Fruit fly (Drosophila melanogaster) whole organism, embryonic: ENCODE results near the gene CG44362.
A peak's percentile ranks its signal among the peaks of the same experiment; 100 is the strongest.

Experiments used
- Atf6 ChIP-seq: fragments of 200-800 bp; sonication (Bioruptor generic); IDR thresholded peaks from 2 replicates; pipeline ENCODE4 v1.3.6; 2022; ENCODE audit warnings: missing biosample characterization, missing genetic modification characterization
- Bteb2 ChIP-seq: fragments of 200-800 bp; sonication (Bioruptor generic); optimal IDR thresholded peaks from 2 replicates; lab custom pipeline; 2016; ENCODE audit warnings: missing biosample characterization, missing genetic modification characterization
- CG10366 ChIP-seq: fragments of 200-800 bp; sonication (Bioruptor generic); IDR thresholded peaks from 2 replicates; pipeline ENCODE4 v1.3.6; 2022; ENCODE audit warnings: missing biosample characterization, missing genetic modification characterization
- CG10543 ChIP-seq: fragments of 200-800 bp; sonication (Bioruptor generic); optimal IDR thresholded peaks from 3 replicates; lab custom pipeline; 2017; ENCODE audit warnings: missing biosample characterization, mild to moderate bottlenecking, missing genetic modification characterization, moderate library complexity
- CG12104 ChIP-seq: fragments of 200-800 bp; sonication (Bioruptor generic); optimal IDR thresholded peaks from 3 replicates; lab custom pipeline; 2016; ENCODE audit warnings: missing biosample characterization, missing genetic modification characterization
- CG14860 ChIP-seq: fragments of 200-800 bp; sonication (Bioruptor generic); IDR thresholded peaks from 3 replicates; pipeline ENCODE4 v1.3.6; 2022; ENCODE audit warnings: missing biosample characterization, missing genetic modification characterization; ENCODE audit not compliant: partially characterized antibody
- CG1647 ChIP-seq: fragments of 200-800 bp; sonication (Bioruptor generic); optimal IDR thresholded peaks from 3 replicates; lab custom pipeline; 2016; ENCODE audit warnings: missing biosample characterization, missing genetic modification characterization
- CG17328 ChIP-seq: fragments of 200-800 bp; sonication (Bioruptor generic); IDR thresholded peaks from 2 replicates; pipeline ENCODE4 v1.3.6; 2022; ENCODE audit warnings: missing biosample characterization, missing genetic modification characterization
- CG17802 ChIP-seq: fragments of 200-800 bp; sonication (Bioruptor generic); optimal IDR thresholded peaks from 2 replicates; lab custom pipeline; 2018; ENCODE audit warnings: missing biosample characterization, mild to moderate bottlenecking, missing genetic modification characterization, moderate library complexity
- CG17829 ChIP-seq: fragments of 200-800 bp; optimal IDR thresholded peaks from 2 replicates; lab custom pipeline; 2019; ENCODE audit warnings: missing biosample characterization, mild to moderate bottlenecking, missing genetic modification characterization, moderate library complexity
- CG3065 ChIP-seq: fragments of 200-800 bp; sonication (Bioruptor generic); optimal IDR thresholded peaks from 2 replicates; lab custom pipeline; 2016; ENCODE audit warnings: missing biosample characterization, missing genetic modification characterization
- CG42726 ChIP-seq: fragments of 200-800 bp; sonication (Bioruptor generic); IDR thresholded peaks from 2 replicates; pipeline ENCODE4 v1.3.6; 2022; ENCODE audit warnings: missing biosample characterization, missing genetic modification characterization; ENCODE audit not compliant: partially characterized antibody
- CG4328 ChIP-seq: fragments of 200-800 bp; sonication (Bioruptor generic); optimal IDR thresholded peaks from 3 replicates; lab custom pipeline; 2017; ENCODE audit warnings: missing biosample characterization, missing genetic modification reagents, missing genetic modification characterization
- CG4730 ChIP-seq: fragments of 200-800 bp; sonication (Bioruptor generic); IDR thresholded peaks from 2 replicates; pipeline ENCODE4 v1.3.6; 2022; ENCODE audit warnings: missing biosample characterization, missing genetic modification characterization
- CG7745 ChIP-seq: fragments of 200-800 bp; sonication (Bioruptor generic); optimal IDR thresholded peaks from 2 replicates; lab custom pipeline; 2018; ENCODE audit warnings: missing biosample characterization, mild to moderate bottlenecking, missing genetic modification characterization, moderate library complexity
- CG8388 ChIP-seq: fragments of 200-800 bp; sonication (Bioruptor generic); optimal IDR thresholded peaks from 2 replicates; lab custom pipeline; 2019; ENCODE audit warnings: missing biosample characterization, mild to moderate bottlenecking, missing genetic modification characterization, moderate library complexity
- Camta ChIP-seq: fragments of 200-800 bp; sonication (Bioruptor generic); optimal IDR thresholded peaks from 2 replicates; lab custom pipeline; 2016; ENCODE audit warnings: missing biosample characterization, missing genetic modification characterization
- Dad ChIP-seq: fragments of 200-800 bp; sonication (Bioruptor generic); optimal IDR thresholded peaks from 3 replicates; lab custom pipeline; 2016; ENCODE audit warnings: missing biosample characterization, missing genetic modification characterization
- Doc2 ChIP-seq: fragments of 200-800 bp; sonication (Bioruptor generic); IDR thresholded peaks from 2 replicates; pipeline ENCODE4 v1.3.6; 2022; ENCODE audit warnings: missing biosample characterization, missing genetic modification characterization
- Dref ChIP-seq: fragments of 200-800 bp; sonication (Bioruptor generic); IDR thresholded peaks from 2 replicates; pipeline ENCODE4 v1.3.6; 2022; ENCODE audit warnings: missing biosample characterization, missing genetic modification characterization
- Eip74EF ChIP-seq, 2 experiments: fragments of 200-800 bp in 1 of 2; fragments of >200 bp in 1 of 2; sonication (Bioruptor generic) in 1 of 2; optimal IDR thresholded peaks; 2 replicates each; lab custom pipeline; 2017 to 2019; ENCODE audit warnings: missing biosample characterization in 2 of 2, missing genetic modification characterization in 2 of 2, mild to moderate bottlenecking in 1 of 2, moderate library complexity in 1 of 2
- Gug ChIP-seq: fragments of 200-800 bp; sonication (Bioruptor generic); IDR thresholded peaks from 4 replicates; pipeline ENCODE4 v1.3.6; 2022; ENCODE audit warnings: missing biosample characterization, missing genetic modification characterization
- HLH4C ChIP-seq: fragments of 200-800 bp; sonication (Bioruptor generic); IDR thresholded peaks from 3 replicates; pipeline ENCODE4 v1.3.6; 2022; ENCODE audit warnings: missing biosample characterization, missing genetic modification characterization; ENCODE audit not compliant: partially characterized antibody
- Hr51 ChIP-seq, 2 experiments: fragments of 200-800 bp; sonication (Bioruptor generic); optimal IDR thresholded peaks; 2 replicates in 1 of 2; 3 replicates in 1 of 2; lab custom pipeline; 2016 to 2018; ENCODE audit warnings: missing biosample characterization in 2 of 2, missing genetic modification characterization in 2 of 2, mild to moderate bottlenecking in 1 of 2, moderate library complexity in 1 of 2
- Jarid2 ChIP-seq: fragments of 200-800 bp; sonication (Bioruptor generic); optimal IDR thresholded peaks from 3 replicates; lab custom pipeline; 2017; ENCODE audit warnings: mild to moderate bottlenecking, missing biosample characterization, missing genetic modification reagents, missing genetic modification characterization
- Nf-YB ChIP-seq: fragments of 200-800 bp; sonication (Bioruptor generic); optimal IDR thresholded peaks from 3 replicates; lab custom pipeline; 2019; ENCODE audit warnings: missing biosample characterization, mild to moderate bottlenecking, missing genetic modification characterization, moderate library complexity
- Opbp ChIP-seq: fragments of 200-800 bp; sonication (Bioruptor generic); IDR thresholded peaks from 3 replicates; pipeline ENCODE4 v1.3.6; 2022; ENCODE audit warnings: missing biosample characterization, missing genetic modification characterization; ENCODE audit not compliant: partially characterized antibody
- Rx ChIP-seq: fragments of 200-800 bp; sonication (Bioruptor generic); IDR thresholded peaks from 2 replicates; pipeline ENCODE4 v1.3.6; 2022; ENCODE audit warnings: missing biosample characterization, missing genetic modification characterization
- Ssrp ChIP-seq: fragments of 200-800 bp; sonication (Bioruptor generic); optimal IDR thresholded peaks from 2 replicates; lab custom pipeline; 2018; ENCODE audit warnings: missing biosample characterization, mild to moderate bottlenecking, missing genetic modification characterization, moderate library complexity
- bcd ChIP-seq: fragments of 200-800 bp; sonication (Bioruptor generic); optimal IDR thresholded peaks from 2 replicates; lab custom pipeline; 2017; ENCODE audit warnings: missing biosample characterization, mild to moderate bottlenecking, missing genetic modification characterization
- cg ChIP-seq: fragments of 200-800 bp; sonication (Bioruptor generic); optimal IDR thresholded peaks from 3 replicates; lab custom pipeline; 2019; ENCODE audit warnings: missing biosample characterization, mild to moderate bottlenecking, missing genetic modification characterization, moderate library complexity
- chinmo ChIP-seq: fragments of 200-800 bp; sonication (Bioruptor generic); IDR thresholded peaks from 4 replicates; pipeline ENCODE4 v1.3.6; 2022; ENCODE audit warnings: missing biosample characterization, missing genetic modification characterization; ENCODE audit not compliant: partially characterized antibody
- esg ChIP-seq: fragments of 200-800 bp; sonication (Bioruptor generic); conservative IDR thresholded peaks from 2 replicates; pipeline ENCODE4 v1.3.6; 2022; ENCODE audit warnings: missing biosample characterization, missing genetic modification characterization
- exex ChIP-seq: fragments of 200-800 bp; sonication (Bioruptor generic); optimal IDR thresholded peaks from 4 replicates; lab custom pipeline; 2018; ENCODE audit warnings: missing biosample characterization, mild to moderate bottlenecking, missing genetic modification characterization, moderate library complexity
- eyg ChIP-seq: fragments of 200-800 bp; sonication (Bioruptor generic); optimal IDR thresholded peaks from 3 replicates; lab custom pipeline; 2016; ENCODE audit warnings: missing biosample characterization, missing genetic modification characterization
- fru ChIP-seq: fragments of >200 bp; optimal IDR thresholded peaks from 2 replicates; lab custom pipeline; 2017
- gcm ChIP-seq: fragments of 200-800 bp; sonication (Bioruptor generic); optimal IDR thresholded peaks from 2 replicates; lab custom pipeline; 2019; ENCODE audit warnings: missing biosample characterization, mild to moderate bottlenecking, missing genetic modification characterization, moderate library complexity
- grn ChIP-seq: fragments of 200-800 bp; sonication (Bioruptor generic); optimal IDR thresholded peaks from 3 replicates; lab custom pipeline; 2017; ENCODE audit warnings: missing biosample characterization, missing genetic modification characterization
- gsb-n ChIP-seq: fragments of 200-800 bp; sonication (Bioruptor generic); optimal IDR thresholded peaks from 3 replicates; lab custom pipeline; 2018; ENCODE audit warnings: missing biosample characterization, mild to moderate bottlenecking, missing genetic modification characterization
- gt ChIP-seq: fragments of 200-800 bp; sonication (Bioruptor generic); IDR thresholded peaks from 2 replicates; pipeline ENCODE4 v1.3.6; 2022; ENCODE audit warnings: missing biosample characterization, missing genetic modification characterization
- ham ChIP-seq: fragments of 200-800 bp; sonication (Bioruptor generic); IDR thresholded peaks from 2 replicates; pipeline ENCODE4 v1.3.6; 2022; ENCODE audit warnings: missing biosample characterization, missing genetic modification characterization
- hb ChIP-seq: fragments of 200-800 bp; sonication (Bioruptor generic); IDR thresholded peaks from 3 replicates; pipeline ENCODE4 v1.3.6; 2022; ENCODE audit warnings: missing biosample characterization, missing genetic modification characterization; ENCODE audit not compliant: partially characterized antibody
- psq ChIP-seq: fragments of 200-800 bp; sonication (Bioruptor generic); optimal IDR thresholded peaks from 2 replicates; lab custom pipeline; 2017; ENCODE audit warnings: missing biosample characterization, missing genetic modification characterization
- slbo ChIP-seq: fragments of 200-800 bp; sonication (Bioruptor generic); IDR thresholded peaks from 2 replicates; pipeline ENCODE4 v1.3.6; 2022; ENCODE audit warnings: missing biosample characterization, missing genetic modification characterization
- stc ChIP-seq: fragments of 200-800 bp; sonication (Bioruptor generic); IDR thresholded peaks from 2 replicates; pipeline ENCODE4 v1.3.6; 2022; ENCODE audit warnings: missing biosample characterization, missing genetic modification characterization
- tio ChIP-seq: fragments of 200-800 bp; sonication (Bioruptor generic); optimal IDR thresholded peaks from 2 replicates; lab custom pipeline; 2017; ENCODE audit warnings: missing biosample characterization, missing genetic modification characterization, inconsistent platforms
- tll ChIP-seq, 2 experiments: fragments of 200-800 bp in 1 of 2; fragments of >200 bp in 1 of 2; sonication (Bioruptor generic) in 1 of 2; optimal IDR thresholded peaks; 2 replicates each; lab custom pipeline; 2017 to 2019; ENCODE audit warnings: missing biosample characterization in 2 of 2, missing genetic modification characterization in 2 of 2, mild to moderate bottlenecking in 1 of 2, moderate library complexity in 1 of 2
- wdn ChIP-seq: fragments of 200-800 bp; sonication (Bioruptor generic); IDR thresholded peaks from 2 replicates; pipeline ENCODE4 v1.3.6; 2022; ENCODE audit warnings: missing biosample characterization, missing genetic modification characterization
- wek ChIP-seq: fragments of 200-800 bp; sonication (Bioruptor generic); optimal IDR thresholded peaks from 3 replicates; lab custom pipeline; 2018; ENCODE audit warnings: missing biosample characterization, mild to moderate bottlenecking, missing genetic modification characterization, moderate library complexity

CG44362 gene

DNA sequence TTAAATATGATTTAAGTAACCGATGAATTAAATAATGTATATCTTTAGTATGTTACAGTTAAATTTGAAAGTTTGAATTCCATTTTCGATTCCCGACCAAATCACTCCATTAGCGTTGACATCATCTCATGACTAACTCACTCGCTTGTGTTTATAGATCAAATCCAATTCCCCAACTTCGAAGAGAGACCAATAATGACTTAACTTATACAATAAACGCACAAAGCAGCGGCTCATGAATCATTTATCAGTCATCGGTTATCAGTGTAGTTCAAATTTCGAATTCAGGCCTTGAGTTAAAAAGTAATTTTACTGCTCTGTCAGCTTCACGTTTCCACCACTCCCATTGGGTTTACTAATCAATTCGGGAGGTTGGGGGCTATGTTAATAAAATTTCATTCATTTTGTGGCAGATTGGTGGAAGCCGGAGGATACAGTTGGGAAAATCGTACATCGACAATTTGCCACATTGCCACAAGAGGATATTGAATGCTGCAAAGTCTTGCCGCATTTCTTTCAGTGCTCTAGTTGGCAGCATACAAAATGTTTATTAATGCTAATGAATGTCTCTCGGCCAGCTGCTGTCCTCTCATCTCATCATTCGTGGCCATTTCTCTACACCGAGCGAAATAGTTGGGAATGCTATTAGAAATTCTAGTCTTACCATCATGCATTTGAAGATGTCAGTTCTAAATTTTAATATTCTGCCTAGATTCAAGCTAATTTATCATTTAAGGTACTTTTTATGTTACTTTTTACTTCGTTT is 11.1 kb downstream of the CG44362 start (continued):
- TF ChIP-seq Dref (GFP tag; lab: Robert Waterston, UW) (no peak), tio (GFP tag; lab: Kevin White, UChicago) (peak; percentile 2), Eip74EF (GFP tag; optimal IDR thresholded peaks at IDR 0.05; lab: Kevin White, UChicago) (no peak), gt (no peak), ham (no peak), CG4328 (GFP tag; lab: Kevin White, UChicago) (no peak), CG10366 (GFP tag; lab: Robert Waterston, UW) (no peak), CG7745 (tag; lab: Kevin White, UChicago) (no peak), wek (GFP tag; lab: Kevin White, UChicago) (no peak), tll (GFP tag; optimal IDR thresholded peaks at IDR 0.05; lab: Kevin White, UChicago) (no peak), CG17802 (tag; lab: Kevin White, UChicago) (no peak), eyg (peak; percentile 30), CG17829 (tag; lab: Kevin White, UChicago) (no peak), stc (GFP tag; lab: Robert Waterston, UW) (no peak), Doc2 (no peak), cg (GFP tag; lab: Kevin White, UChicago) (no peak), CG14860 (GFP tag; lab: Robert Waterston, UW) (no peak), Bteb2 (GFP tag; lab: Kevin White, UChicago) (no peak), gcm (GFP tag; lab: Kevin White, UChicago) (no peak), psq (GFP tag; lab: Kevin White, UChicago) (no peak), grn (no peak), Gug (GFP tag; lab: Robert Waterston, UW) (no peak), CG12104 (GFP tag; lab: Kevin White, UChicago) (no peak), chinmo (no peak), Ssrp (tag; lab: Kevin White, UChicago) (peak; percentile 10), Dad (GFP tag; lab: Kevin White, UChicago) (no peak), Rx (peak; percentile 44; the same call in 1 of the 2 replicates), wdn (no peak), CG42726 (GFP tag; lab: Robert Waterston, UW) (no peak), slbo (no peak), CG8388 (peak; percentile 32), CG1647 (GFP tag; lab: Kevin White, UChicago) (no peak), Hr51 (GFP tag; optimal IDR thresholded peaks at IDR 0.05; lab: Kevin White, UChicago) (peak in 1 of 2 experiments; percentile 48), CG10543 (no peak), esg (GFP tag; lab: Robert Waterston, UW) (no peak), exex (tag; lab: Kevin White, UChicago) (no peak), Nf-YB (no peak), gsb-n (tag; lab: Kevin White, UChicago) (no peak), hb (GFP tag; lab: Robert Waterston, UW) (no peak), fru (lab: Kevin White, UChicago) (no peak), HLH4C (GFP tag; lab: Robert Waterston, UW) (no peak), bcd (GFP tag; lab: Kevin White, UChicago) (peak; percentile 17), CG3065 (no peak), Opbp (GFP tag; lab: Robert Waterston, UW) (no peak), Atf6 (GFP tag; lab: Robert Waterston, UW) (no peak), CG17328 (GFP tag; lab: Robert Waterston, UW) (0 out of 2 replicates have a peak, but pooled peaks have one; percentile 19), CG4730 (GFP tag; lab: Robert Waterston, UW) (no peak), Jarid2 (GFP tag; lab: Kevin White, UChicago) (no peak), Camta (peak; percentile 33)
